Worm (Caenorhabditis elegans) whole organism, late embryonic: ENCODE measurements around the gene ccdc-47.

Source experiments
- C08G9.2 ChIP-seq: sonication (generic microtip); optimal IDR thresholded peaks from 2 replicates; lab custom pipeline; 2016; ENCODE audit warnings: mild to moderate bottlenecking, missing genetic modification characterization, moderate library complexity, missing compliant biosample characterization
- C38D4.7 ChIP-seq: fragments of 200-800 bp; sonication (Bioruptor generic); optimal IDR thresholded peaks from 2 replicates; lab custom pipeline; 2018; ENCODE audit warnings: mild to moderate bottlenecking, missing genetic modification characterization, moderate library complexity, missing compliant biosample characterization
- K09A11.1 ChIP-seq: sonication (generic microtip); optimal IDR thresholded peaks from 2 replicates; lab custom pipeline; 2017; ENCODE audit warnings: antibody characterized with exemption, mild to moderate bottlenecking, missing genetic modification characterization, missing compliant biosample characterization; ENCODE audit not compliant: insufficient read depth
- Y22D7AL.16 ChIP-seq: sonication (generic microtip); optimal IDR thresholded peaks from 2 replicates; lab custom pipeline; 2016; ENCODE audit warnings: missing genetic modification characterization, missing compliant biosample characterization
- ahr-1 ChIP-seq: sonication (generic microtip); optimal IDR thresholded peaks from 2 replicates; lab custom pipeline; 2016; ENCODE audit warnings: missing genetic modification characterization, missing compliant biosample characterization
- ama-1 ChIP-seq: fragments of 150-350 bp; optimal IDR thresholded peaks from 2 replicates; lab custom pipeline; 2014
- ceh-14 ChIP-seq: sonication (generic microtip); optimal IDR thresholded peaks from 2 replicates; lab custom pipeline; 2016; ENCODE audit warnings: missing genotype, missing genetic modification characterization, missing compliant biosample characterization
- ceh-18 ChIP-seq: sonication (generic microtip); optimal IDR thresholded peaks from 2 replicates; lab custom pipeline; 2016; ENCODE audit warnings: missing genetic modification characterization, missing compliant biosample characterization
- ceh-19 ChIP-seq: fragments of 200-800 bp; sonication (Bioruptor generic); optimal IDR thresholded peaks from 2 replicates; lab custom pipeline; 2018; ENCODE audit warnings: mild to moderate bottlenecking, missing genetic modification characterization, missing compliant biosample characterization
- ceh-2 ChIP-seq: sonication (generic microtip); optimal IDR thresholded peaks from 2 replicates; lab custom pipeline; 2016; ENCODE audit warnings: missing genotype, missing genetic modification characterization, missing compliant biosample characterization
- ceh-22 ChIP-seq: sonication (generic microtip); optimal IDR thresholded peaks from 2 replicates; lab custom pipeline; 2017; ENCODE audit warnings: missing biosample characterization, missing genetic modification characterization
- ceh-24 ChIP-seq: sonication (generic microtip); optimal IDR thresholded peaks from 2 replicates; lab custom pipeline; 2016; ENCODE audit warnings: mild to moderate bottlenecking, missing genetic modification characterization, missing compliant biosample characterization
- ceh-30 ChIP-seq: fragments of 150-350 bp; optimal IDR thresholded peaks from 2 replicates; lab custom pipeline; 2014; ENCODE audit warnings: missing biosample characterization, missing genetic modification characterization
- ceh-31 ChIP-seq: sonication (generic microtip); optimal IDR thresholded peaks from 2 replicates; lab custom pipeline; 2016; ENCODE audit warnings: missing genetic modification characterization, missing compliant biosample characterization
- ceh-34 ChIP-seq: sonication (generic microtip); optimal IDR thresholded peaks from 2 replicates; lab custom pipeline; 2016; ENCODE audit warnings: mild to moderate bottlenecking, missing genetic modification characterization, missing compliant biosample characterization
- ceh-45 ChIP-seq: fragments of 200-800 bp; sonication (Bioruptor generic); IDR thresholded peaks from 2 replicates; pipeline ENCODE4 v1.3.6; 2022; ENCODE audit warnings: missing genetic modification reagents, missing genetic modification characterization, missing compliant biosample characterization
- che-1 ChIP-seq: sonication (generic microtip); optimal IDR thresholded peaks from 2 replicates; lab custom pipeline; 2016; ENCODE audit warnings: mild to moderate bottlenecking, missing genetic modification characterization, missing compliant biosample characterization
- dmd-4 ChIP-seq: sonication (generic microtip); optimal IDR thresholded peaks from 2 replicates; lab custom pipeline; 2016; ENCODE audit warnings: borderline replicate concordance, missing genetic modification characterization, missing compliant biosample characterization
- elt-2 ChIP-seq: sonication (generic microtip); optimal IDR thresholded peaks from 2 replicates; lab custom pipeline; 2016; ENCODE audit warnings: missing genetic modification reagents, missing genetic modification characterization, missing compliant biosample characterization
- elt-4 ChIP-seq: sonication (generic microtip); optimal IDR thresholded peaks from 2 replicates; lab custom pipeline; 2016; ENCODE audit warnings: missing genetic modification characterization, missing compliant biosample characterization
- ets-4 ChIP-seq: sonication (generic microtip); optimal IDR thresholded peaks from 2 replicates; lab custom pipeline; 2016; ENCODE audit warnings: missing genetic modification characterization, missing compliant biosample characterization
- fax-1 ChIP-seq: sonication (generic microtip); optimal IDR thresholded peaks from 2 replicates; lab custom pipeline; 2016; ENCODE audit warnings: missing genotype, missing genetic modification characterization, missing compliant biosample characterization
- fkh-6 ChIP-seq: sonication (generic microtip); optimal IDR thresholded peaks from 2 replicates; lab custom pipeline; 2016; ENCODE audit warnings: missing genetic modification characterization, missing compliant biosample characterization
- gmeb-2 ChIP-seq: sonication (generic microtip); optimal IDR thresholded peaks from 2 replicates; lab custom pipeline; 2016; ENCODE audit warnings: missing genetic modification characterization, inconsistent platforms, missing compliant biosample characterization
- hlh-30 ChIP-seq: sonication (generic microtip); optimal IDR thresholded peaks from 2 replicates; lab custom pipeline; 2017; ENCODE audit warnings: antibody characterized with exemption, missing genetic modification characterization, missing compliant biosample characterization; ENCODE audit not compliant: insufficient read depth
- hlh-6 ChIP-seq: sonication (generic microtip); optimal IDR thresholded peaks from 2 replicates; lab custom pipeline; 2016; ENCODE audit warnings: missing genotype, missing genetic modification characterization, missing compliant biosample characterization
- lim-6 ChIP-seq: sonication (generic microtip); optimal IDR thresholded peaks from 2 replicates; lab custom pipeline; 2016; ENCODE audit warnings: missing genetic modification characterization, missing compliant biosample characterization
- lin-11 ChIP-seq: fragments of 200-800 bp; sonication (Bioruptor generic); optimal IDR thresholded peaks from 2 replicates; lab custom pipeline; 2018; ENCODE audit warnings: mild to moderate bottlenecking, missing genetic modification characterization, missing compliant biosample characterization
- nfya-1 ChIP-seq: sonication (generic microtip); optimal IDR thresholded peaks from 2 replicates; lab custom pipeline; 2017; ENCODE audit warnings: missing genetic modification characterization, mild to moderate bottlenecking, missing compliant biosample characterization, antibody characterized with exemption, moderate library complexity
- nhr-232 ChIP-seq: sonication (generic microtip); optimal IDR thresholded peaks from 2 replicates; lab custom pipeline; 2016; ENCODE audit warnings: missing genetic modification characterization, missing compliant biosample characterization
- pag-3 ChIP-seq: sonication (generic microtip); optimal IDR thresholded peaks from 2 replicates; lab custom pipeline; 2016; ENCODE audit warnings: missing compliant biosample characterization, missing genetic modification characterization, borderline replicate concordance
- pat-9 ChIP-seq: fragments of 200-800 bp; sonication (Bioruptor generic); optimal IDR thresholded peaks from 2 replicates; lab custom pipeline; 2018; ENCODE audit warnings: mild to moderate bottlenecking, missing genetic modification characterization, moderate library complexity, missing compliant biosample characterization
- pha-2 ChIP-seq: sonication (generic microtip); optimal IDR thresholded peaks from 2 replicates; lab custom pipeline; 2017; ENCODE audit warnings: mild to moderate bottlenecking, missing genetic modification characterization, missing compliant biosample characterization
- pha-4 ChIP-seq: fragments of 150-350 bp; optimal IDR thresholded peaks from 2 replicates; lab custom pipeline; 2018; ENCODE audit warnings: missing biosample characterization, missing genetic modification reagents, missing genetic modification characterization
- pros-1 ChIP-seq: fragments of 150-350 bp; optimal IDR thresholded peaks from 2 replicates; lab custom pipeline; 2014; ENCODE audit warnings: missing biosample characterization, missing genetic modification reagents, missing genetic modification characterization
- rnt-1 ChIP-seq: sonication (generic microtip); optimal IDR thresholded peaks from 2 replicates; lab custom pipeline; 2016; ENCODE audit warnings: missing genetic modification characterization, missing compliant biosample characterization
- sdc-2 ChIP-seq: sonication (generic microtip); optimal IDR thresholded peaks from 2 replicates; lab custom pipeline; 2016; ENCODE audit warnings: missing genotype, missing genetic modification characterization, missing compliant biosample characterization
- syd-9 ChIP-seq: sonication (generic microtip); optimal IDR thresholded peaks from 2 replicates; lab custom pipeline; 2016; ENCODE audit warnings: mild to moderate bottlenecking, missing genetic modification characterization, moderate library complexity, missing compliant biosample characterization
- tbx-2 ChIP-seq: sonication (generic microtip); optimal IDR thresholded peaks from 2 replicates; lab custom pipeline; 2016; ENCODE audit warnings: missing genetic modification characterization, missing compliant biosample characterization
- ttx-3 ChIP-seq: sonication (generic microtip); optimal IDR thresholded peaks from 2 replicates; lab custom pipeline; 2016; ENCODE audit warnings: missing genetic modification reagents, missing genetic modification characterization, missing compliant biosample characterization
- unc-55 ChIP-seq: sonication (generic microtip); optimal IDR thresholded peaks from 2 replicates; lab custom pipeline; 2017; ENCODE audit warnings: missing biosample characterization, missing genetic modification reagents, missing genetic modification characterization
- unc-86 ChIP-seq: sonication (generic microtip); optimal IDR thresholded peaks from 2 replicates; lab custom pipeline; 2016; ENCODE audit warnings: missing genetic modification characterization, missing compliant biosample characterization
- zip-5 ChIP-seq: sonication (generic microtip); optimal IDR thresholded peaks from 2 replicates; lab custom pipeline; 2016; ENCODE audit warnings: missing genetic modification characterization, missing compliant biosample characterization
- ztf-16 ChIP-seq: sonication (generic microtip); optimal IDR thresholded peaks from 2 replicates; lab custom pipeline; 2017; ENCODE audit warnings: missing genetic modification characterization, missing compliant biosample characterization

The ccdc-47 gene

ce11 chrIII:3901542-3901941, 15.2 kb upstream of the ccdc-47 start, which contains the start of gene tir-1:
Gene tir-1 (minus strand): TSS chrIII:3901642.
- TF ChIP-seq pag-3 (tag; lab: Kevin White, UChicago) (no peak), sdc-2 (tag; lab: Kevin White, UChicago) (no peak), ceh-18 (tag; lab: Kevin White, UChicago) (no peak), hlh-6 (tag; lab: Kevin White, UChicago) (no peak), nfya-1 (no peak), ceh-24 (tag; lab: Kevin White, UChicago) (no peak), ahr-1 (no peak), fax-1 (no peak), tbx-2 (no peak), pros-1 (no peak), elt-2 (tag; lab: Kevin White, UChicago) (no peak), unc-86 (tag; lab: Kevin White, UChicago) (no peak), ceh-31 (tag; lab: Kevin White, UChicago) (no peak), ceh-2 (tag; lab: Kevin White, UChicago) (no peak), gmeb-2 (tag; lab: Kevin White, UChicago) (no peak), ceh-34 (tag; lab: Kevin White, UChicago) (no peak), ztf-16 (tag; lab: Kevin White, UChicago) (no peak)
- TF ChIP-seq, all 69 proteins: peak for 0

- TF ChIP-seq ceh-31 (tag; lab: Kevin White, UChicago) (no peak), ceh-30 (no peak), nhr-232 (tag; lab: Kevin White, UChicago) (no peak)
Measured at ce11 chrIII:3902588-3903325, 14.0 kb upstream of the ccdc-47 start.

ce11 chrIII:3906481-3906880, 10.3 kb upstream of the ccdc-47 start:
- no peak for TF ChIP-seq ets-4 (tag; lab: Kevin White, UChicago)
- TF ChIP-seq ttx-3 (tag; lab: Kevin White, UChicago): no peak
- no peak for TF ChIP-seq ceh-22 (tag; lab: Kevin White, UChicago)
- TF ChIP-seq fkh-6 (tag; lab: Kevin White, UChicago): no peak
- TF ChIP-seq ceh-45 (GFP tag; lab: Robert Waterston, UW): no peak
- TF ChIP-seq ceh-30: no peak
- TF ChIP-seq rnt-1 (tag; lab: Kevin White, UChicago): no peak
- TF ChIP-seq ceh-2 (tag; lab: Kevin White, UChicago): no peak
- TF ChIP-seq pha-2 (tag; lab: Kevin White, UChicago): no peak
- no peak for TF ChIP-seq C08G9.2 (tag; lab: Kevin White, UChicago)
- no peak for TF ChIP-seq ceh-14 (tag; lab: Kevin White, UChicago)
- TF ChIP-seq unc-55 (GFP tag; lab: Kevin White, UChicago): no peak
- TF ChIP-seq dmd-4 (tag; lab: Kevin White, UChicago): no peak
- no peak for TF ChIP-seq zip-5 (tag; lab: Kevin White, UChicago)
- no peak for TF ChIP-seq ceh-24 (tag; lab: Kevin White, UChicago)
- no peak for TF ChIP-seq pha-4 (tag; lab: Kevin White, UChicago)
- no peak for TF ChIP-seq nfya-1
- no peak for TF ChIP-seq Y22D7AL.16
- no peak for TF ChIP-seq lin-11 (tag; lab: Kevin White, UChicago)
- no peak for TF ChIP-seq syd-9 (tag; lab: Kevin White, UChicago)

- no peak for TF ChIP-seq K09A11.1
- TF ChIP-seq ama-1: no peak
- no peak for TF ChIP-seq ceh-19
- TF ChIP-seq elt-4 (tag; lab: Kevin White, UChicago): no peak
- TF ChIP-seq hlh-30 (tag; lab: Kevin White, UChicago): no peak
- TF ChIP-seq che-1: no peak
- TF ChIP-seq lim-6: no peak
- no peak for TF ChIP-seq ceh-18 (tag; lab: Kevin White, UChicago)
- TF ChIP-seq Y22D7AL.16: no peak
- no peak for TF ChIP-seq ceh-34 (tag; lab: Kevin White, UChicago)
- TF ChIP-seq pat-9 (tag; lab: Kevin White, UChicago): no peak
- TF ChIP-seq C38D4.7 (GFP tag; lab: Kevin White, UChicago): no peak
- no peak for TF ChIP-seq rnt-1 (tag; lab: Kevin White, UChicago)
Measured at ce11 chrIII:3907587-3907986, 9.2 kb upstream of the ccdc-47 start, which contains the start of gene mmcm-1. Gene mmcm-1 (minus strand): TSS chrIII:3907687.
